Fruit fly (Drosophila melanogaster) Kc167 (cell line): ENCODE measurements around the gene CG18764.

Experiments
- Sin3A ChIP-seq: fragments of >200 bp; optimal IDR thresholded peaks from 2 replicates; lab custom pipeline; 2018; ENCODE audit warnings: missing external identifiers
- h ChIP-seq: fragments of >200 bp; optimal IDR thresholded peaks from 3 replicates; lab custom pipeline; 2018; ENCODE audit warnings: missing external identifiers

- no peak for TF ChIP-seq h (lab: Kevin White, UChicago)
- no peak for TF ChIP-seq Sin3A
Measured at dm6 chr3R:11606679-11607078, 20.0 kb upstream of the CG18764 start.
